Fruit fly (Drosophila melanogaster) whole organism, prepupa: ENCODE results near the gene uif.

ENCODE experiments used
- Blimp-1 ChIP-seq: fragments of 200-800 bp; sonication (Bioruptor generic); optimal IDR thresholded peaks from 3 replicates; lab custom pipeline; 2017; ENCODE audit warnings: missing biosample characterization, missing genetic modification characterization, mild to moderate bottlenecking, moderate library complexity, missing genetic modification reagents
- CG10631 ChIP-seq: fragments of 200-800 bp; sonication (Bioruptor generic); optimal IDR thresholded peaks from 2 replicates; lab custom pipeline; 2016; ENCODE audit warnings: missing biosample characterization, missing genetic modification characterization
- CG11294 ChIP-seq: fragments of 200-800 bp; sonication (Bioruptor generic); IDR thresholded peaks from 2 replicates; pipeline ENCODE4 v1.3.6; 2022; ENCODE audit warnings: missing biosample characterization, missing genetic modification characterization
- CG11762 ChIP-seq: fragments of 200-800 bp; sonication (Bioruptor generic); optimal IDR thresholded peaks from 3 replicates; lab custom pipeline; 2016; ENCODE audit warnings: missing biosample characterization, missing genetic modification characterization; ENCODE audit not compliant: insufficient read depth
- CG11902 ChIP-seq: fragments of 200-800 bp; sonication (Bioruptor generic); optimal IDR thresholded peaks from 3 replicates; lab custom pipeline; 2016; ENCODE audit warnings: missing biosample characterization, missing genetic modification characterization
- CG15336 ChIP-seq: fragments of 200-800 bp; sonication (Bioruptor generic); IDR thresholded peaks from 2 replicates; pipeline ENCODE4 v1.3.6; 2022; ENCODE audit warnings: missing biosample characterization, missing genetic modification characterization
- CG16779 ChIP-seq: fragments of 200-800 bp; sonication (Bioruptor generic); optimal IDR thresholded peaks from 3 replicates; lab custom pipeline; 2017; ENCODE audit warnings: missing biosample characterization, mild to moderate bottlenecking, missing genetic modification characterization
- CG31627 ChIP-seq: fragments of 200-800 bp; sonication (Bioruptor generic); optimal IDR thresholded peaks from 3 replicates; lab custom pipeline; 2016; ENCODE audit warnings: missing biosample characterization, missing genetic modification characterization
- CG32006 ChIP-seq: fragments of 200-800 bp; sonication (Bioruptor generic); optimal IDR thresholded peaks from 3 replicates; lab custom pipeline; 2017; ENCODE audit warnings: missing biosample characterization, mild to moderate bottlenecking, missing genetic modification characterization
- CG34406 ChIP-seq: fragments of 200-800 bp; sonication (Bioruptor generic); optimal IDR thresholded peaks from 3 replicates; lab custom pipeline; 2016; ENCODE audit warnings: missing biosample characterization, missing genetic modification characterization
- CG3919 ChIP-seq: fragments of 200-800 bp; sonication (Bioruptor generic); optimal IDR thresholded peaks from 3 replicates; lab custom pipeline; 2016; ENCODE audit warnings: missing biosample characterization, missing genetic modification characterization
- CG4318 ChIP-seq: fragments of 200-800 bp; sonication (Bioruptor generic); optimal IDR thresholded peaks from 3 replicates; lab custom pipeline; 2017; ENCODE audit warnings: missing biosample characterization, mild to moderate bottlenecking, missing genetic modification characterization
- CG6163 ChIP-seq: fragments of 200-800 bp; sonication (Bioruptor generic); IDR thresholded peaks from 3 replicates; pipeline ENCODE4 v1.3.6; 2022; ENCODE audit warnings: missing biosample characterization, missing genetic modification characterization
- CG6276 ChIP-seq: fragments of 200-800 bp; sonication (Bioruptor generic); optimal IDR thresholded peaks from 2 replicates; lab custom pipeline; 2017; ENCODE audit warnings: missing biosample characterization, mild to moderate bottlenecking, missing genetic modification characterization
- CG6808 ChIP-seq: fragments of 200-800 bp; sonication (Bioruptor generic); optimal IDR thresholded peaks from 3 replicates; lab custom pipeline; 2017; ENCODE audit warnings: missing biosample characterization, missing genetic modification characterization, mild to moderate bottlenecking, moderate library complexity, missing genetic modification reagents
- CG6854 ChIP-seq: fragments of 200-800 bp; sonication (Bioruptor generic); optimal IDR thresholded peaks from 2 replicates; lab custom pipeline; 2017; ENCODE audit warnings: missing biosample characterization, mild to moderate bottlenecking, missing genetic modification characterization
- CG7368 ChIP-seq: fragments of 200-800 bp; sonication (Bioruptor generic); optimal IDR thresholded peaks from 3 replicates; lab custom pipeline; 2016; ENCODE audit warnings: missing biosample characterization, missing genetic modification characterization
- CG8632 ChIP-seq: fragments of 200-800 bp; sonication (Bioruptor generic); optimal IDR thresholded peaks from 3 replicates; lab custom pipeline; 2016; ENCODE audit warnings: missing biosample characterization, missing genetic modification characterization
- CG9139 ChIP-seq: fragments of 200-800 bp; sonication (Bioruptor generic); optimal IDR thresholded peaks from 3 replicates; lab custom pipeline; 2017; ENCODE audit warnings: missing biosample characterization, mild to moderate bottlenecking, missing genetic modification characterization
- Eip78C ChIP-seq: fragments of 200-800 bp; sonication (Bioruptor generic); peaks from one replicate; lab custom pipeline; 2016; ENCODE audit warnings: missing biosample characterization, missing genetic modification characterization
- Ets21C ChIP-seq: fragments of 200-800 bp; sonication (Bioruptor generic); optimal IDR thresholded peaks from 3 replicates; lab custom pipeline; 2016; ENCODE audit warnings: missing biosample characterization, missing genetic modification characterization
- Ets96B ChIP-seq: fragments of 200-800 bp; optimal IDR thresholded peaks from 2 replicates; lab custom pipeline; 2019; ENCODE audit warnings: missing biosample characterization, mild to moderate bottlenecking, missing genetic modification characterization, moderate library complexity
- Gug ChIP-seq: fragments of 200-800 bp; sonication (Bioruptor generic); IDR thresholded peaks from 2 replicates; pipeline ENCODE4 v1.3.6; 2022; ENCODE audit warnings: missing biosample characterization, missing genetic modification characterization
- Lpt ChIP-seq: fragments of 200-800 bp; sonication (Bioruptor generic); optimal IDR thresholded peaks from 3 replicates; lab custom pipeline; 2016; ENCODE audit warnings: missing biosample characterization, missing genetic modification characterization
- OdsH ChIP-seq: fragments of 200-800 bp; sonication (Bioruptor generic); optimal IDR thresholded peaks from 3 replicates; lab custom pipeline; 2016; ENCODE audit warnings: missing biosample characterization, missing genetic modification characterization
- Smox ChIP-seq: fragments of 200-800 bp; sonication (Bioruptor generic); optimal IDR thresholded peaks from 3 replicates; lab custom pipeline; 2016; ENCODE audit warnings: missing biosample characterization, missing genetic modification characterization
- Sox102F ChIP-seq: fragments of 200-800 bp; sonication (Bioruptor generic); optimal IDR thresholded peaks from 2 replicates; lab custom pipeline; 2016; ENCODE audit warnings: missing biosample characterization, mild to moderate bottlenecking, missing genetic modification characterization
- Sox14 ChIP-seq: fragments of 200-800 bp; sonication (Bioruptor generic); optimal IDR thresholded peaks from 3 replicates; lab custom pipeline; 2016; ENCODE audit warnings: missing biosample characterization, missing genetic modification characterization
- Sox15 ChIP-seq: fragments of 200-800 bp; sonication (Bioruptor generic); optimal IDR thresholded peaks from 3 replicates; lab custom pipeline; 2016; ENCODE audit warnings: missing biosample characterization, missing genetic modification characterization
- cyc ChIP-seq: fragments of 200-800 bp; sonication (Bioruptor generic); optimal IDR thresholded peaks from 3 replicates; lab custom pipeline; 2016; ENCODE audit warnings: missing biosample characterization, missing genetic modification characterization
- dac ChIP-seq: fragments of 200-800 bp; sonication (Bioruptor generic); optimal IDR thresholded peaks from 2 replicates; lab custom pipeline; 2017; ENCODE audit warnings: missing biosample characterization, mild to moderate bottlenecking, missing genetic modification characterization
- fd59A ChIP-seq: fragments of 200-800 bp; sonication (Bioruptor generic); optimal IDR thresholded peaks from 2 replicates; lab custom pipeline; 2017; ENCODE audit warnings: missing biosample characterization, mild to moderate bottlenecking, missing genetic modification characterization, missing genetic modification reagents
- fkh ChIP-seq: fragments of 200-800 bp; sonication (Bioruptor generic); optimal IDR thresholded peaks from 3 replicates; lab custom pipeline; 2017; ENCODE audit warnings: missing biosample characterization, mild to moderate bottlenecking, missing genetic modification characterization, moderate library complexity
- lz ChIP-seq: fragments of 200-800 bp; sonication (Bioruptor generic); optimal IDR thresholded peaks from 3 replicates; lab custom pipeline; 2016; ENCODE audit warnings: missing biosample characterization, missing genetic modification characterization
- net ChIP-seq: fragments of 200-800 bp; sonication (Bioruptor generic); optimal IDR thresholded peaks from 3 replicates; lab custom pipeline; 2016; ENCODE audit warnings: missing biosample characterization, missing genetic modification characterization
- pdm3 ChIP-seq: fragments of 200-800 bp; sonication (Bioruptor generic); optimal IDR thresholded peaks from 3 replicates; lab custom pipeline; 2016; ENCODE audit warnings: missing biosample characterization, missing genetic modification characterization
- salr ChIP-seq, 2 experiments: fragments of 200-800 bp; sonication (Bioruptor generic); optimal IDR thresholded peaks; 3 replicates each; lab custom pipeline; 2016 to 2018; ENCODE audit warnings: missing biosample characterization in 2 of 2, missing genetic modification characterization in 2 of 2, mild to moderate bottlenecking in 1 of 2
- spab ChIP-seq: fragments of 200-800 bp; sonication (Bioruptor generic); optimal IDR thresholded peaks from 2 replicates; lab custom pipeline; 2017; ENCODE audit warnings: missing biosample characterization, mild to moderate bottlenecking, missing genetic modification characterization, missing genetic modification reagents
- ss ChIP-seq, 2 experiments: fragments of 200-800 bp; sonication (Bioruptor generic); optimal IDR thresholded peaks; 2 replicates in 1 of 2; 3 replicates in 1 of 2; lab custom pipeline; 2017 to 2018; ENCODE audit warnings: mild to moderate bottlenecking in 2 of 2, missing biosample characterization in 2 of 2, missing genetic modification characterization in 2 of 2, moderate library complexity in 1 of 2
- svp ChIP-seq: fragments of 200-800 bp; sonication (Bioruptor generic); peaks from one replicate; lab custom pipeline; 2016; ENCODE audit warnings: missing biosample characterization, missing genetic modification characterization
- vri ChIP-seq: fragments of 200-800 bp; sonication (Bioruptor generic); optimal IDR thresholded peaks from 3 replicates; lab custom pipeline; 2016; ENCODE audit warnings: missing biosample characterization, mild to moderate bottlenecking, missing genetic modification characterization

uif gene

dm6 chr2L:7056189-7056926, 46.2 kb upstream of the uif start, which contains the start of gene Mnn1 (continued):
- TF ChIP-seq CG34406 (GFP tag; lab: Kevin White, UChicago): no peak
- no peak for TF ChIP-seq CG11762 (GFP tag; lab: Kevin White, UChicago)
- TF ChIP-seq ss (GFP tag; optimal IDR thresholded peaks at IDR 0.05; lab: Kevin White, UChicago): no peak
- no peak for TF ChIP-seq CG6276
- TF ChIP-seq Ets96B: no peak
- no peak for TF ChIP-seq Sox102F (GFP tag; lab: Kevin White, UChicago)
- no peak for TF ChIP-seq fd59A (GFP tag; lab: Kevin White, UChicago)
- no peak for TF ChIP-seq CG11294 (GFP tag; lab: Robert Waterston, UW)
- no peak for TF ChIP-seq spab (GFP tag; lab: Kevin White, UChicago)
- TF ChIP-seq Lpt: no peak
- no peak for TF ChIP-seq CG8632 (GFP tag; lab: Kevin White, UChicago)
- TF ChIP-seq Gug: no peak
- TF ChIP-seq CG10631: no peak
- TF ChIP-seq Ets21C (GFP tag; lab: Kevin White, UChicago): no peak
- peak; percentile 76 for TF ChIP-seq Eip78C (GFP tag; lab: Kevin White, UChicago)

dm6 chr2L:7051740-7052139, 41.6 kb upstream of the uif start:
- TF ChIP-seq CG6808 (no peak), CG31627 (GFP tag; lab: Kevin White, UChicago) (no peak), CG11902 (no peak), Eip78C (GFP tag; lab: Kevin White, UChicago) (peak; percentile 45), Smox (GFP tag; lab: Kevin White, UChicago) (no peak), CG3919 (GFP tag; lab: Kevin White, UChicago) (no peak), lz (GFP tag; lab: Kevin White, UChicago) (no peak), OdsH (GFP tag; lab: Kevin White, UChicago) (no peak)
- TF ChIP-seq, all 60 proteins: peak for 1

dm6 chr2L:7050492-7051182, 40.5 kb upstream of the uif start:
- no peak for TF ChIP-seq pdm3 (GFP tag; lab: Kevin White, UChicago)
- no peak for TF ChIP-seq CG6854 (GFP tag; lab: Kevin White, UChicago)
- no peak for TF ChIP-seq CG4318 (GFP tag; lab: Kevin White, UChicago)
- peak in 1 of 2 experiments; percentile 34 for TF ChIP-seq ss (GFP tag; optimal IDR thresholded peaks at IDR 0.05; lab: Kevin White, UChicago)
- TF ChIP-seq CG6163: peak; percentile 42; the same call in 2 of the 3 replicates
- peak; percentile 30 for TF ChIP-seq Eip78C (GFP tag; lab: Kevin White, UChicago)
- peak; percentile 20 for TF ChIP-seq svp (GFP tag; lab: Kevin White, UChicago)
- TF ChIP-seq Sox14 (GFP tag; lab: Kevin White, UChicago): peak; percentile 21
- TF ChIP-seq CG11762 (GFP tag; lab: Kevin White, UChicago): no peak
- no peak for TF ChIP-seq CG32006 (GFP tag; lab: Kevin White, UChicago)
- TF ChIP-seq net (GFP tag; lab: Kevin White, UChicago): peak; percentile 19

dm6 chr2L:7049680-7050289, 39.6 kb upstream of the uif start:
- TF ChIP-seq CG11762 (GFP tag; lab: Kevin White, UChicago) (no peak), CG6276 (peak; percentile 33), CG9139 (GFP tag; lab: Kevin White, UChicago) (no peak), svp (GFP tag; lab: Kevin White, UChicago) (peak; percentile 35), Sox15 (GFP tag; lab: Kevin White, UChicago) (no peak), CG11294 (GFP tag; lab: Robert Waterston, UW) (no peak), salr (GFP tag; optimal IDR thresholded peaks at IDR 0.05; lab: Kevin White, UChicago) (no peak), Lpt (no peak), CG3919 (GFP tag; lab: Kevin White, UChicago) (no peak), Gug (no peak), CG16779 (no peak), vri (GFP tag; lab: Kevin White, UChicago) (no peak), Ets21C (GFP tag; lab: Kevin White, UChicago) (no peak), fkh (no peak), CG32006 (GFP tag; lab: Kevin White, UChicago) (no peak), OdsH (GFP tag; lab: Kevin White, UChicago) (no peak), CG7368 (GFP tag; lab: Kevin White, UChicago) (no peak), CG15336 (GFP tag; lab: Robert Waterston, UW) (peak; percentile 19; the same call in 1 of the 2 replicates), fd59A (GFP tag; lab: Kevin White, UChicago) (no peak), dac (GFP tag; lab: Kevin White, UChicago) (no peak), cyc (GFP tag; lab: Kevin White, UChicago) (no peak), CG4318 (GFP tag; lab: Kevin White, UChicago) (no peak), Blimp-1 (GFP tag; lab: Kevin White, UChicago) (no peak), pdm3 (GFP tag; lab: Kevin White, UChicago) (no peak)
